Worm (Caenorhabditis elegans) whole organism, L3 larva: Measurements from ENCODE around the gene F18A11.5.
"Not testable (repeated sequence)": the region's sequence is repeated elsewhere in the genome, so short reads cannot be mapped to it uniquely, and the experiment has no call there.

Experiments
- ama-1 ChIP-seq: fragments of 150-350 bp; optimal IDR thresholded peaks from 2 replicates; lab custom pipeline; 2018
- nhr-28 ChIP-seq: fragments of 150-350 bp; optimal IDR thresholded peaks from 2 replicates; lab custom pipeline; 2014; ENCODE audit warnings: missing biosample characterization, missing genetic modification characterization

DNA sequence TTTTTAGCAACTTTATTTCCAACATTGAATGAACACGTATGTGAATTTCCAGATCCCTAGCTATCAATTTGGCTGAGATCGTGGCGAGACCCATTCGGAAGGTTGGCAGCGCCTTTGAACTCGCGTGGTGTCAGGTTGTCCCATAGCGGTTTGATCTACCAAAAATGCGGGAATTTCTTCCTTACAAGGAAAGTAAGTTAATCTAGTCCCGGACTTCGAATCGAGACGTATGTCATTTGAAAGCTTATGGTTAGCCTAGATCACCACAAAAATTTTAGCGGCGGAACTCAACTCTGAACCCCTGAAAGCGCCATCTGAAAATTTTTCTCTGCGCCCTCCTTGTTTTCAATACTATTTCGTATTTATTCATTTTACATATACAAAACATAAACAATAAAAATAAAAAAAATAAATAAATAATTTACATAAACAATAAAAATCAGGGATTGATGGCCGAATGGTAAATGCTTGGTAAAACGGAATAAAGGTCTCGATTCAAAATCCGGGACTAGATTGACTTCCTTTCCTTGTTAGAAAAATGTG lies 17.6 kb upstream of the F18A11.5 start, which contains the start of gene F18A11.2:
- not testable (repeated sequence) for TF ChIP-seq nhr-28, ama-1
